Fruit fly (Drosophila melanogaster): ENCODE measurements around the gene AP-1gamma.
A peak's percentile ranks its signal among the peaks of the same experiment; 100 is the strongest.

AP-1gamma gene

dm6 chrX:9131523-9131922, 23.0 kb downstream of the AP-1gamma start:
- TF ChIP-seq dl (GFP tag; optimal IDR thresholded peaks at IDR 0.05; ENCODE audit: insufficient read depth in 1 of 2, partially characterized antibody in 2 of 2) (no peak), ey (GFP tag; optimal IDR thresholded peaks at IDR 0.05) (no peak), N (GFP tag; optimal IDR thresholded peaks at IDR 0.05) (no peak), CG9705 (GFP tag; optimal IDR thresholded peaks at IDR 0.05) (no peak), brk (GFP tag; optimal IDR thresholded peaks at IDR 0.05) (no peak), Dif (GFP tag; optimal IDR thresholded peaks at IDR 0.05; ENCODE audit: partially characterized antibody) (no peak), jim (GFP tag; optimal IDR thresholded peaks at IDR 0.05) (no peak), Abd-B (GFP tag; optimal IDR thresholded peaks at IDR 0.05) (no peak), sage (GFP tag; optimal IDR thresholded peaks at IDR 0.05) (no peak), Vsx2 (GFP tag; optimal IDR thresholded peaks at IDR 0.05; ENCODE audit: partially characterized antibody) (no peak)

- TF ChIP-seq br (GFP tag; optimal IDR thresholded peaks at IDR 0.05) (no peak), OdsH (GFP tag; optimal IDR thresholded peaks at IDR 0.05) (no peak), woc (GFP tag; optimal IDR thresholded peaks at IDR 0.05) (no peak), ey (GFP tag; optimal IDR thresholded peaks at IDR 0.05) (no peak), foxo (GFP tag; optimal IDR thresholded peaks at IDR 0.05) (no peak), Hr78 (GFP tag; optimal IDR thresholded peaks at IDR 0.05) (no peak), CG9705 (GFP tag; optimal IDR thresholded peaks at IDR 0.05) (no peak), jim (GFP tag; optimal IDR thresholded peaks at IDR 0.05) (no peak), fru (GFP tag; optimal IDR thresholded peaks at IDR 0.05) (no peak), dl (GFP tag; optimal IDR thresholded peaks at IDR 0.05; ENCODE audit: insufficient read depth in 1 of 2, partially characterized antibody in 2 of 2) (no peak), CrebA (GFP tag; optimal IDR thresholded peaks at IDR 0.05; ENCODE audit: borderline replicate concordance) (no peak), Dfd (GFP tag; optimal IDR thresholded peaks at IDR 0.05) (no peak), Mio (GFP tag; optimal IDR thresholded peaks at IDR 0.05) (no peak), h (GFP tag; optimal IDR thresholded peaks at IDR 0.05) (no peak), HLH106 (tag; optimal IDR thresholded peaks at IDR 0.05) (no peak), usp (GFP tag; optimal IDR thresholded peaks at IDR 0.05) (no peak), GATAd (GFP tag; optimal IDR thresholded peaks at IDR 0.05) (no peak), sv (GFP tag; optimal IDR thresholded peaks at IDR 0.05) (no peak)
Observed at dm6 chrX:9132589-9133237, 24.2 kb downstream of the AP-1gamma start.

dm6 chrX:9133577-9134240, 25.2 kb downstream of the AP-1gamma start:
- TF ChIP-seq h (GFP tag; optimal IDR thresholded peaks at IDR 0.05) (no peak), dl (GFP tag; optimal IDR thresholded peaks at IDR 0.05; ENCODE audit: insufficient read depth in 1 of 2, partially characterized antibody in 2 of 2) (no peak), dmrt93B (GFP tag; optimal IDR thresholded peaks at IDR 0.05) (no peak), Vsx2 (GFP tag; optimal IDR thresholded peaks at IDR 0.05; ENCODE audit: partially characterized antibody) (no peak), sage (GFP tag; optimal IDR thresholded peaks at IDR 0.05) (no peak), rgr (GFP tag; optimal IDR thresholded peaks at IDR 0.05) (no peak)

- TF ChIP-seq CG32264 (GFP tag; optimal IDR thresholded peaks at IDR 0.05) (no peak), foxo (GFP tag; optimal IDR thresholded peaks at IDR 0.05) (no peak), fru (GFP tag; optimal IDR thresholded peaks at IDR 0.05) (no peak), dmrt93B (GFP tag; optimal IDR thresholded peaks at IDR 0.05) (no peak), Dif (GFP tag; optimal IDR thresholded peaks at IDR 0.05; ENCODE audit: partially characterized antibody) (no peak), OdsH (GFP tag; optimal IDR thresholded peaks at IDR 0.05) (no peak), CG9705 (GFP tag; optimal IDR thresholded peaks at IDR 0.05) (no peak), Dfd (GFP tag; optimal IDR thresholded peaks at IDR 0.05) (peak; percentile 22)
Observed at dm6 chrX:9134241-9134849, 25.9 kb downstream of the AP-1gamma start.

- TF ChIP-seq brk (GFP tag; optimal IDR thresholded peaks at IDR 0.05) (peak; percentile 17), woc (GFP tag; optimal IDR thresholded peaks at IDR 0.05) (peak; percentile 76), Jra (GFP tag; optimal IDR thresholded peaks at IDR 0.05) (no peak), Dif (GFP tag; optimal IDR thresholded peaks at IDR 0.05; ENCODE audit: partially characterized antibody) (no peak), br (GFP tag; optimal IDR thresholded peaks at IDR 0.05) (no peak), Mio (GFP tag; optimal IDR thresholded peaks at IDR 0.05) (no peak), HLH106 (tag; optimal IDR thresholded peaks at IDR 0.05) (peak; percentile 18), Rel (GFP tag; optimal IDR thresholded peaks at IDR 0.05) (no peak), Rel (tag; optimal IDR thresholded peaks at IDR 0.05) (no peak), dl (GFP tag; optimal IDR thresholded peaks at IDR 0.05; ENCODE audit: insufficient read depth in 1 of 2, partially characterized antibody in 2 of 2) (no peak), GATAd (GFP tag; optimal IDR thresholded peaks at IDR 0.05) (no peak), ey (GFP tag; optimal IDR thresholded peaks at IDR 0.05) (no peak), tai (GFP tag; optimal IDR thresholded peaks at IDR 0.05) (no peak), h (GFP tag; optimal IDR thresholded peaks at IDR 0.05) (peak; percentile 27), CrebA (GFP tag; optimal IDR thresholded peaks at IDR 0.05; ENCODE audit: borderline replicate concordance) (no peak), Hr83 (GFP tag; optimal IDR thresholded peaks at IDR 0.05; ENCODE audit: poor library complexity, severe bottlenecking) (no peak), rgr (GFP tag; optimal IDR thresholded peaks at IDR 0.05) (peak; percentile 26), psq (GFP tag; optimal IDR thresholded peaks at IDR 0.05) (peak; percentile 28), Myc (optimal IDR thresholded peaks at IDR 0.05) (peak; percentile 92), CG9705 (GFP tag; optimal IDR thresholded peaks at IDR 0.05) (peak; percentile 32), usp (GFP tag; optimal IDR thresholded peaks at IDR 0.05) (no peak), Hnf4 (GFP tag; optimal IDR thresholded peaks at IDR 0.05) (no peak)
Observed at dm6 chrX:9134922-9135453, 26.5 kb downstream of the AP-1gamma start, which contains the start of gene fend. TSS of gene fend (minus strand) at chrX:9135099.

All from whole organism, wandering third instar larva.